Fruit fly (Drosophila melanogaster): ENCODE results near the gene CIA30.

- no peak for TF ChIP-seq Myc (optimal IDR thresholded peaks at IDR 0.05)
- TF ChIP-seq sage (GFP tag; optimal IDR thresholded peaks at IDR 0.05): no peak
- TF ChIP-seq br (GFP tag; optimal IDR thresholded peaks at IDR 0.05): no peak
- no peak for TF ChIP-seq Hr83 (GFP tag; optimal IDR thresholded peaks at IDR 0.05; ENCODE audit: poor library complexity, severe bottlenecking)
- TF ChIP-seq usp (GFP tag; optimal IDR thresholded peaks at IDR 0.05): no peak
Observed at dm6 chr3R:29783210-29783609, 46.4 kb downstream of the CIA30 start.

Data from whole organism, wandering third instar larva.